Worm (Caenorhabditis elegans): ENCODE measurements around the gene F11G11.14.

ce11 chrII:4857873-4858364 lies 5.6 kb upstream of the F11G11.14 start, which contains the start of gene F11G11.5:
- no peak for TF ChIP-seq ces-1 (GFP tag; optimal IDR thresholded peaks at IDR 0.05)
- TF ChIP-seq pqm-1 (tag; optimal IDR thresholded peaks at IDR 0.05) = no peak
- no peak for TF ChIP-seq daf-16 (GFP tag; optimal IDR thresholded peaks at IDR 0.05)
- peak; percentile 1 for TF ChIP-seq daf-16 (tag; optimal IDR thresholded peaks at IDR 0.05)
- TF ChIP-seq nhr-6 (tag; optimal IDR thresholded peaks at IDR 0.05) = no peak
- TF ChIP-seq ceh-28 (tag; optimal IDR thresholded peaks at IDR 0.05) = no peak
- TF ChIP-seq nhr-48 (tag; optimal IDR thresholded peaks at IDR 0.05) = no peak
- TF ChIP-seq unc-39 (tag; optimal IDR thresholded peaks at IDR 0.05) = no peak
- TF ChIP-seq nhr-10 (tag; optimal IDR thresholded peaks at IDR 0.05) = no peak
- no peak for TF ChIP-seq snpc-4 (tag; optimal IDR thresholded peaks at IDR 0.05)
- TF ChIP-seq duxl-1 (tag; optimal IDR thresholded peaks at IDR 0.05; ENCODE audit: poor library complexity) = no peak
- TF ChIP-seq lin-39 (tag; optimal IDR thresholded peaks at IDR 0.05) = no peak
